Worm (Caenorhabditis elegans): ENCODE measurements around the gene F13B12.4.

- TF ChIP-seq flt-1 (GFP tag; IDR thresholded peaks at IDR 0.05) (no peak), ztf-29 (GFP tag; IDR thresholded peaks at IDR 0.05) (no peak), klf-2 (GFP tag; conservative IDR thresholded peaks at IDR 0.05) (no peak), med-1 (GFP tag; optimal IDR thresholded peaks at IDR 0.05; ENCODE audit: insufficient read depth) (no peak), ztf-23 (GFP tag; IDR thresholded peaks at IDR 0.05) (no peak), T22C8.4 (GFP tag; IDR thresholded peaks at IDR 0.05) (no peak)
Measured at ce11 chrIV:10436401-10436800, 13.3 kb downstream of the F13B12.4 start, which contains the start of gene ins-1.

All from whole organism, midembryonic.